Worm (Caenorhabditis elegans) whole organism, L2 larva: ENCODE results near the gene srx-74.

ENCODE experiments used
- C34F6.9 ChIP-seq: fragments of 150-350 bp; optimal IDR thresholded peaks from 2 replicates; lab custom pipeline; 2014; ENCODE audit warnings: missing biosample characterization, missing genetic modification characterization
- F13H6.1 ChIP-seq: sonication (generic microtip); optimal IDR thresholded peaks from 2 replicates; lab custom pipeline; 2016; ENCODE audit warnings: missing genetic modification characterization, missing compliant biosample characterization
- R02D3.7 ChIP-seq: fragments of 150-350 bp; optimal IDR thresholded peaks from 2 replicates; lab custom pipeline; 2014; ENCODE audit warnings: missing biosample characterization, missing genetic modification characterization
- Y55F3AM.14 ChIP-seq: fragments of 200-800 bp; sonication (Bioruptor generic); optimal IDR thresholded peaks from 2 replicates; lab custom pipeline; 2018; ENCODE audit warnings: mild to moderate bottlenecking, missing genetic modification characterization, missing compliant biosample characterization
- ZK546.5 ChIP-seq: sonication (generic microtip); optimal IDR thresholded peaks from 2 replicates; lab custom pipeline; 2017; ENCODE audit warnings: missing biosample characterization, missing genetic modification characterization
- alr-1 ChIP-seq: fragments of 150-350 bp; optimal IDR thresholded peaks from 2 replicates; lab custom pipeline; 2014; ENCODE audit warnings: missing biosample characterization, missing genetic modification characterization
- aly-2 ChIP-seq: fragments of 150-350 bp; optimal IDR thresholded peaks from 2 replicates; lab custom pipeline; 2014; ENCODE audit warnings: missing biosample characterization, missing genetic modification characterization
- ama-1 ChIP-seq: fragments of 150-350 bp; optimal IDR thresholded peaks from 2 replicates; lab custom pipeline; 2018; ENCODE audit warnings: inconsistent platforms
- blmp-1 ChIP-seq: sonication (generic microtip); optimal IDR thresholded peaks from 2 replicates; lab custom pipeline; 2017; ENCODE audit warnings: missing genetic modification characterization, mild to moderate bottlenecking, missing compliant biosample characterization, antibody characterized with exemption, moderate library complexity; ENCODE audit not compliant: insufficient read depth
- ceh-16 ChIP-seq: fragments of 150-350 bp; optimal IDR thresholded peaks from 2 replicates; lab custom pipeline; 2014; ENCODE audit warnings: missing biosample characterization, missing genetic modification characterization
- ceh-82 ChIP-seq: fragments of 150-350 bp; optimal IDR thresholded peaks from 2 replicates; lab custom pipeline; 2014; ENCODE audit warnings: missing biosample characterization, missing genetic modification characterization
- crh-2 ChIP-seq: sonication (generic microtip); optimal IDR thresholded peaks from 2 replicates; lab custom pipeline; 2017; ENCODE audit warnings: missing biosample characterization, missing genetic modification characterization
- dmd-4 ChIP-seq: sonication (generic microtip); optimal IDR thresholded peaks from 2 replicates; lab custom pipeline; 2017; ENCODE audit warnings: missing biosample characterization, missing genetic modification characterization
- egl-27 ChIP-seq: sonication (generic microtip); optimal IDR thresholded peaks from 3 replicates; lab custom pipeline; 2017; ENCODE audit warnings: missing biosample characterization, missing genetic modification reagents, missing genetic modification characterization
- elt-1 ChIP-seq: fragments of 150-350 bp; optimal IDR thresholded peaks from 2 replicates; lab custom pipeline; 2014; ENCODE audit warnings: missing biosample characterization, missing genetic modification characterization
- elt-3 ChIP-seq: sonication (generic microtip); optimal IDR thresholded peaks from 2 replicates; lab custom pipeline; 2017; ENCODE audit warnings: missing biosample characterization, missing genetic modification characterization
- fos-1 ChIP-seq: fragments of 150-350 bp; optimal IDR thresholded peaks from 2 replicates; lab custom pipeline; 2014; ENCODE audit warnings: missing biosample characterization, missing genetic modification characterization
- gmeb-1 ChIP-seq: fragments of 150-350 bp; optimal IDR thresholded peaks from 2 replicates; lab custom pipeline; 2014; ENCODE audit warnings: missing biosample characterization, missing genetic modification characterization
- lin-11 ChIP-seq: fragments of 150-350 bp; sonication (generic microtip); optimal IDR thresholded peaks from 2 replicates; lab custom pipeline; 2014; ENCODE audit warnings: missing biosample characterization, missing genetic modification characterization, inconsistent platforms, mixed read lengths
- lin-13 ChIP-seq: fragments of 150-350 bp; optimal IDR thresholded peaks from 2 replicates; lab custom pipeline; 2014; ENCODE audit warnings: missing biosample characterization, missing genetic modification reagents, missing genetic modification characterization
- lin-39 ChIP-seq: fragments of 150-350 bp; optimal IDR thresholded peaks from 2 replicates; lab custom pipeline; 2014; ENCODE audit warnings: missing biosample characterization, missing genetic modification reagents, missing genetic modification characterization
- lsy-2 ChIP-seq, 2 experiments: fragments of 150-350 bp in 1 of 2; sonication (generic microtip) in 1 of 2; optimal IDR thresholded peaks; 2 replicates each; lab custom pipeline; 2014 to 2017; ENCODE audit warnings: missing biosample characterization in 2 of 2, missing genetic modification characterization in 2 of 2
- mab-5 ChIP-seq: fragments of 150-350 bp; optimal IDR thresholded peaks from 2 replicates; lab custom pipeline; 2014; ENCODE audit warnings: missing biosample characterization, missing genetic modification characterization
- mbf-1 ChIP-seq: sonication (generic microtip); optimal IDR thresholded peaks from 2 replicates; lab custom pipeline; 2017; ENCODE audit warnings: missing biosample characterization, missing genetic modification characterization
- mdl-1 ChIP-seq, 2 experiments: fragments of 150-350 bp in 1 of 2; sonication (generic microtip) in 1 of 2; optimal IDR thresholded peaks; 2 replicates each; lab custom pipeline; 2017; ENCODE audit warnings: missing biosample characterization in 2 of 2, missing genetic modification characterization in 2 of 2
- nhr-10 ChIP-seq: sonication (generic microtip); optimal IDR thresholded peaks from 2 replicates; lab custom pipeline; 2017; ENCODE audit warnings: missing biosample characterization, missing genetic modification characterization
- nhr-11 ChIP-seq: fragments of 150-350 bp; optimal IDR thresholded peaks from 2 replicates; lab custom pipeline; 2014; ENCODE audit warnings: missing biosample characterization, missing genetic modification characterization
- nhr-12 ChIP-seq: fragments of 150-350 bp; optimal IDR thresholded peaks from 2 replicates; lab custom pipeline; 2014; ENCODE audit warnings: missing biosample characterization, missing genetic modification characterization
- nhr-129 ChIP-seq: fragments of 150-350 bp; optimal IDR thresholded peaks from 2 replicates; lab custom pipeline; 2014; ENCODE audit warnings: missing biosample characterization, missing genetic modification characterization
- nhr-21 ChIP-seq: fragments of 150-350 bp; optimal IDR thresholded peaks from 2 replicates; lab custom pipeline; 2014; ENCODE audit warnings: missing biosample characterization, missing genetic modification characterization
- nhr-23 ChIP-seq: fragments of 150-350 bp; optimal IDR thresholded peaks from 2 replicates; lab custom pipeline; 2014; ENCODE audit warnings: missing biosample characterization, missing genetic modification reagents, missing genetic modification characterization
- nhr-237 ChIP-seq: fragments of 150-350 bp; optimal IDR thresholded peaks from 2 replicates; lab custom pipeline; 2014; ENCODE audit warnings: missing biosample characterization, missing genetic modification characterization
- nhr-25 ChIP-seq: fragments of 150-350 bp; sonication (generic microtip); optimal IDR thresholded peaks from 3 replicates; lab custom pipeline; 2014; ENCODE audit warnings: missing biosample characterization, missing genetic modification characterization
- nhr-6 ChIP-seq: fragments of 150-350 bp; optimal IDR thresholded peaks from 2 replicates; lab custom pipeline; 2014; ENCODE audit warnings: missing biosample characterization, missing genetic modification characterization
- nhr-77 ChIP-seq: fragments of 150-350 bp; optimal IDR thresholded peaks from 2 replicates; lab custom pipeline; 2014; ENCODE audit warnings: missing biosample characterization, missing genetic modification characterization
- peb-1 ChIP-seq: fragments of 150-350 bp; optimal IDR thresholded peaks from 2 replicates; lab custom pipeline; 2014; ENCODE audit warnings: missing biosample characterization, missing genetic modification characterization
- sem-4 ChIP-seq: fragments of 150-350 bp; optimal IDR thresholded peaks from 2 replicates; lab custom pipeline; 2014; ENCODE audit warnings: missing biosample characterization, missing genetic modification reagents, missing genetic modification characterization
- skn-1 ChIP-seq: sonication (generic microtip); optimal IDR thresholded peaks from 2 replicates; lab custom pipeline; 2017; ENCODE audit warnings: missing biosample characterization, missing genetic modification characterization
- sma-3 ChIP-seq: sonication (generic microtip); optimal IDR thresholded peaks from 2 replicates; lab custom pipeline; 2016; ENCODE audit warnings: missing genetic modification reagents, missing genetic modification characterization, missing compliant biosample characterization
- sma-9 ChIP-seq, 2 experiments: fragments of 150-350 bp in 1 of 2; sonication (generic microtip) in 1 of 2; optimal IDR thresholded peaks; 2 replicates each; lab custom pipeline; 2014 to 2016; ENCODE audit warnings: missing genetic modification characterization in 2 of 2, mild to moderate bottlenecking in 1 of 2, missing biosample characterization in 1 of 2, missing compliant biosample characterization in 1 of 2, missing genetic modification reagents in 1 of 2, moderate library complexity in 1 of 2
- snpc-4 ChIP-seq: fragments of 150-350 bp; optimal IDR thresholded peaks from 2 replicates; lab custom pipeline; 2014; ENCODE audit warnings: missing biosample characterization, missing genetic modification characterization
- unc-39 ChIP-seq: fragments of 150-350 bp; optimal IDR thresholded peaks from 2 replicates; lab custom pipeline; 2014; ENCODE audit warnings: missing biosample characterization, missing genetic modification characterization
- unc-55 ChIP-seq: fragments of 150-350 bp; sonication (generic microtip); optimal IDR thresholded peaks from 3 replicates; lab custom pipeline; 2014; ENCODE audit warnings: missing biosample characterization, missing genetic modification reagents, missing genetic modification characterization
- unc-62 ChIP-seq: fragments of 150-350 bp; optimal IDR thresholded peaks from 2 replicates; lab custom pipeline; 2014; ENCODE audit warnings: missing biosample characterization, missing genetic modification reagents, missing genetic modification characterization
- zag-1 ChIP-seq: fragments of 150-350 bp; optimal IDR thresholded peaks from 2 replicates; lab custom pipeline; 2014; ENCODE audit warnings: missing biosample characterization, missing genetic modification characterization
- ztf-1 ChIP-seq: fragments of 200-800 bp; sonication (Bioruptor generic); conservative IDR thresholded peaks from 2 replicates; pipeline ENCODE4 v1.3.6; 2022; ENCODE audit warnings: missing genetic modification characterization, missing compliant biosample characterization
- ztf-11 ChIP-seq: sonication (generic microtip); optimal IDR thresholded peaks from 2 replicates; lab custom pipeline; 2017; ENCODE audit warnings: missing biosample characterization, missing genetic modification characterization
- ztf-4 ChIP-seq: fragments of 150-350 bp; optimal IDR thresholded peaks from 2 replicates; lab custom pipeline; 2014; ENCODE audit warnings: missing biosample characterization, missing genetic modification characterization

srx-74 gene

ce11 chrV:4617260-4617659 is 45.0 kb downstream of the srx-74 start, which contains the start of gene sumv-2:
Gene sumv-2 (plus strand): TSS chrV:4617560.
- no peak for TF ChIP-seq ceh-82 (tag; lab: Kevin White, UChicago)
- TF ChIP-seq unc-39 (tag; lab: Kevin White, UChicago): no peak
- TF ChIP-seq nhr-23 (tag; lab: Kevin White, UChicago): no peak
- TF ChIP-seq lin-39 (tag; lab: Kevin White, UChicago): no peak
- no peak for TF ChIP-seq mbf-1 (tag; lab: Kevin White, UChicago)
- no peak for TF ChIP-seq lin-13 (GFP tag; lab: Kevin White, UChicago)

DNA sequence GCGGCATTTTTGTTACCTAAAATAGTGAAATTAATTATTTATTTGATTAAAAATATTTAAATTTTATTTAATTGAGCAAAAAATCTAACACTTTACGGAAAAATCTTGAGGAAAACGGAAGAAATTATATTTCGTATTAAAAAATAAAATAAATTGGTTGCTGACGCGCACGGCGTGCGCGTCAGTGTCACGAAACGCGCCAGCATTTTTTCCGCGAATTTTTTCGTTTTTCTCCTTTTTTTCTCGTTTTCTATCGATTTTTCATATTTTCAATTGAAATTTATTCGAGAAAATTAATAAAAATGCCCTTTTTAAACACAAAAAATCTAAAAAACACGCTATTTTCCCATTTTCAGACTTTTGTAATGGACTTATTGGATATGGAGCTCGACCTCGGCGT is 46.5 kb downstream of the srx-74 start, which contains the start of the genes Y61A9LA.10 and F54D11.4:
Y61A9LA.10 (minus strand) TSS at position 16 of the 400 bp plus-strand sequence.
F54D11.4 (plus strand) TSS at position 350 of the 400 bp plus-strand sequence.
- TF ChIP-seq ZK546.5 (tag; lab: Kevin White, UChicago) (no peak), ztf-1 (GFP tag; lab: Robert Waterston, UW) (no peak), zag-1 (tag; lab: Kevin White, UChicago) (no peak), Y55F3AM.14 (no peak), lin-13 (GFP tag; lab: Kevin White, UChicago) (peak; percentile 29), snpc-4 (tag; lab: Kevin White, UChicago) (no peak), unc-55 (peak; percentile 64), crh-2 (tag; lab: Kevin White, UChicago) (peak; percentile 53), gmeb-1 (peak; percentile 71), nhr-129 (tag; lab: Kevin White, UChicago) (no peak), nhr-25 (tag; lab: Kevin White, UChicago) (peak; percentile 62), peb-1 (tag; lab: Kevin White, UChicago) (no peak), nhr-11 (tag; lab: Kevin White, UChicago) (no peak), aly-2 (tag; lab: Kevin White, UChicago) (no peak), alr-1 (tag; lab: Kevin White, UChicago) (no peak), unc-62 (no peak), nhr-237 (tag; lab: Kevin White, UChicago) (no peak), unc-39 (tag; lab: Kevin White, UChicago) (no peak), nhr-21 (no peak), nhr-10 (tag; lab: Kevin White, UChicago) (no peak), ceh-16 (no peak), elt-1 (no peak), skn-1 (tag; lab: Kevin White, UChicago) (no peak), sem-4 (tag; lab: Kevin White, UChicago) (peak; percentile 2), lsy-2 (tag; optimal IDR thresholded peaks at IDR 0.05; lab: Kevin White, UChicago) (peak; percentile 67 to 83), nhr-12 (no peak), ceh-82 (tag; lab: Kevin White, UChicago) (no peak), fos-1 (peak; percentile 20), R02D3.7 (tag; lab: Kevin White, UChicago) (no peak), mab-5 (tag; lab: Kevin White, UChicago) (no peak), blmp-1 (no peak), nhr-6 (tag; lab: Kevin White, UChicago) (no peak), mbf-1 (tag; lab: Kevin White, UChicago) (no peak), nhr-77 (tag; lab: Kevin White, UChicago) (peak; percentile 22), C34F6.9 (peak; percentile 81), egl-27 (tag; lab: Kevin White, UChicago) (peak; percentile 37), ztf-4 (tag; lab: Kevin White, UChicago) (no peak), sma-9 (GFP tag; optimal IDR thresholded peaks at IDR 0.05; lab: Kevin White, UChicago) (no peak), sma-9 (tag; optimal IDR thresholded peaks at IDR 0.05; lab: Kevin White, UChicago) (no peak), lin-39 (tag; lab: Kevin White, UChicago) (no peak), F13H6.1 (tag; lab: Kevin White, UChicago) (peak; percentile 36), mdl-1 (tag; optimal IDR thresholded peaks at IDR 0.05; lab: Kevin White, UChicago) (no peak), ztf-11 (no peak), lin-11 (peak; percentile 41), sma-3 (GFP tag; lab: Kevin White, UChicago) (no peak), elt-3 (no peak), dmd-4 (tag; lab: Kevin White, UChicago) (no peak), nhr-23 (tag; lab: Kevin White, UChicago) (no peak), ama-1 (no peak)
